Fruit fly (Drosophila melanogaster): Measurements from ENCODE around the gene CG12725.

Gene CG12725

DNA sequence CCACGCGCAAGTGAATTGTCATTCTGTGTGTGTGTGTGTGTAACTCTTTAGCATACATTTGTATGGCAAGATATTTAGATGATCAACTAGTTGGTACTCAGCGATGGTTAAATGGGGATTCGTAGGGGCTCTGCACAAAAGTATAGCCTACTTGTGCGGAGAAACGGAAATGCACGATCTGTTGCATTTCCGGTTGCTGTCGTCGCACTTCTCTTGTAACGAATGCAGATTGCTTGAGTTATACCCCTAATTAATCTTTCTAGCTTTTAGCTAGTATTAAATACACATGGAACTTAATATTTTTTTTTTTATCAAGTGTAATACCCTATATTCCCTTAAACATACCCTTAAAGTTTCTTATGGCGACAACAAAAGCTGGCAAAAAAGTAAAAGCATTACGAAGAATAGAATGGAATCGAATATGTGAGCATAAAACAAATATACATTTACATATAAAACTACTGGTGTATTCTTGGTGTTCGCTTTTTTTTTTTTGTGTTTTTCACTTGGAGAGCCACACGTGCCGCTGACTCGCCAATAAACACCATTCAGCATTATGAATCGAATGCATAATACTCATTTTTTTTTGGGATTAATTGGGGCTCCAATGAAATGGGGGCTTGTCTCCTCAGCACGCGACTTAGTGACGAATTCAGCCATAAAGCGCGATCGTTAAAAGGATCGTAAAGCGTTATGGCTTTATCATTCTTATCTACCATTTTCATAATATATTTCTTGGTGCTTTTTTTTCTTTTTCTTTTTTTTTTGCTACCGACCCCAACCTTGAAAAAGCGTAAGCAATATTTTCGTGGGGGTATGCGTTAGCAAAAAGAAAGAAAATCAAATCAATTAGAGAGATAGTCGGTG, 11.3 kb downstream of the CG12725 start (continued):
- TF ChIP-seq CG12769 (tag; optimal IDR thresholded peaks at IDR 0.05) (peak; percentile 47), CG7745 (tag; optimal IDR thresholded peaks at IDR 0.05) (no peak), caup (GFP tag; optimal IDR thresholded peaks at IDR 0.05; ENCODE audit: severe bottlenecking) (peak; percentile 60), nerfin-2 (GFP tag; IDR thresholded peaks at IDR 0.05; ENCODE audit: partially characterized antibody) (no peak), ham (GFP tag; IDR thresholded peaks at IDR 0.05) (0 out of 2 replicates have a peak, but pooled peaks have one; percentile 42), zf30C (GFP tag; optimal IDR thresholded peaks at IDR 0.05) (no peak), CG4854 (GFP tag; optimal IDR thresholded peaks at IDR 0.05) (no peak), hkb (optimal IDR thresholded peaks at IDR 0.05) (no peak), hkb (GFP tag; IDR thresholded peaks at IDR 0.05) (no peak), Scr (GFP tag; IDR thresholded peaks at IDR 0.05; ENCODE audit: partially characterized antibody) (no peak), Jarid2 (GFP tag; optimal IDR thresholded peaks at IDR 0.05) (no peak), Gsc (GFP tag; IDR thresholded peaks at IDR 0.05) (no peak), Sox100B (GFP tag; optimal IDR thresholded peaks at IDR 0.05) (no peak), CG1024 (GFP tag; IDR thresholded peaks at IDR 0.05) (no peak), CG4730 (GFP tag; IDR thresholded peaks at IDR 0.05) (no peak), HLHmδ (GFP tag; optimal IDR thresholded peaks at IDR 0.05) (no peak), CG10565 (GFP tag; optimal IDR thresholded peaks at IDR 0.05) (no peak), CG7987 (GFP tag; optimal IDR thresholded peaks at IDR 0.05) (no peak), slp2 (GFP tag; optimal IDR thresholded peaks at IDR 0.05) (no peak), CG12236 (GFP tag; optimal IDR thresholded peaks at IDR 0.05) (no peak), ems (GFP tag; optimal IDR thresholded peaks at IDR 0.05) (no peak), CG12391 (tag; optimal IDR thresholded peaks at IDR 0.05) (peak; percentile 22), CG11456 (GFP tag; IDR thresholded peaks at IDR 0.05) (0 out of 3 replicates have a peak, but pooled peaks have one; percentile 33), ci (GFP tag; IDR thresholded peaks at IDR 0.05) (0 out of 3 replicates have a peak, but pooled peaks have one; percentile 15), CG12104 (GFP tag; optimal IDR thresholded peaks at IDR 0.05) (peak; percentile 4), twi (tag; optimal IDR thresholded peaks at IDR 0.05) (no peak), CG14014 (GFP tag; IDR thresholded peaks at IDR 0.05) (peak; percentile 59; the same call in 1 of the 2 replicates), CG18599 (GFP tag; optimal IDR thresholded peaks at IDR 0.05) (peak; percentile 61), org-1 (GFP tag; optimal IDR thresholded peaks at IDR 0.05) (no peak), CG4820 (GFP tag; optimal IDR thresholded peaks at IDR 0.05) (no peak), lilli (GFP tag; optimal IDR thresholded peaks at IDR 0.05) (peak; percentile 76), dimm (GFP tag; IDR thresholded peaks at IDR 0.05) (no peak), CG11723 (GFP tag; optimal IDR thresholded peaks at IDR 0.05) (no peak), CG17186 (GFP tag; optimal IDR thresholded peaks at IDR 0.05) (no peak), mam (GFP tag; optimal IDR thresholded peaks at IDR 0.05) (peak; percentile 77), kni (GFP tag; optimal IDR thresholded peaks at IDR 0.05) (no peak), CG2202 (tag; optimal IDR thresholded peaks at IDR 0.05) (no peak), CG8478 (optimal IDR thresholded peaks at IDR 0.05) (no peak), phol (tag; optimal IDR thresholded peaks at IDR 0.05) (no peak), NfI (GFP tag; optimal IDR thresholded peaks at IDR 0.05) (peak; percentile 21), Ravus (GFP tag; IDR thresholded peaks at IDR 0.05) (peak; percentile 19), CG13296 (GFP tag; optimal IDR thresholded peaks at IDR 0.05) (peak; percentile 4), CG3281 (GFP tag; optimal IDR thresholded peaks at IDR 0.05) (peak; percentile 82), cas (GFP tag; IDR thresholded peaks at IDR 0.05) (no peak), Eip74EF (GFP tag; optimal IDR thresholded peaks at IDR 0.05) (no peak), tin (GFP tag; optimal IDR thresholded peaks at IDR 0.05) (no peak), so (GFP tag; IDR thresholded peaks at IDR 0.05) (no peak), disco-r (GFP tag; optimal IDR thresholded peaks at IDR 0.05) (no peak), sug (tag; optimal IDR thresholded peaks at IDR 0.05) (no peak)
